Worm (Caenorhabditis elegans) whole organism, L2 larva: ENCODE measurements around the gene his-37.
A peak's percentile ranks its signal among the peaks of the same experiment; 100 is the strongest.

Source experiments
- C34F6.9 ChIP-seq: fragments of 150-350 bp; optimal IDR thresholded peaks from 2 replicates; lab custom pipeline; 2014; ENCODE audit warnings: missing biosample characterization, missing genetic modification characterization
- R02D3.7 ChIP-seq: fragments of 150-350 bp; optimal IDR thresholded peaks from 2 replicates; lab custom pipeline; 2014; ENCODE audit warnings: missing biosample characterization, missing genetic modification characterization
- ZK546.5 ChIP-seq: sonication (generic microtip); optimal IDR thresholded peaks from 2 replicates; lab custom pipeline; 2017; ENCODE audit warnings: missing biosample characterization, missing genetic modification characterization
- aly-2 ChIP-seq: fragments of 150-350 bp; optimal IDR thresholded peaks from 2 replicates; lab custom pipeline; 2014; ENCODE audit warnings: missing biosample characterization, missing genetic modification characterization
- ama-1 ChIP-seq: fragments of 150-350 bp; optimal IDR thresholded peaks from 2 replicates; lab custom pipeline; 2018; ENCODE audit warnings: inconsistent platforms
- blmp-1 ChIP-seq: sonication (generic microtip); optimal IDR thresholded peaks from 2 replicates; lab custom pipeline; 2017; ENCODE audit warnings: missing genetic modification characterization, mild to moderate bottlenecking, missing compliant biosample characterization, antibody characterized with exemption, moderate library complexity; ENCODE audit not compliant: insufficient read depth
- ceh-16 ChIP-seq: fragments of 150-350 bp; optimal IDR thresholded peaks from 2 replicates; lab custom pipeline; 2014; ENCODE audit warnings: missing biosample characterization, missing genetic modification characterization
- ceh-82 ChIP-seq: fragments of 150-350 bp; optimal IDR thresholded peaks from 2 replicates; lab custom pipeline; 2014; ENCODE audit warnings: missing biosample characterization, missing genetic modification characterization
- crh-2 ChIP-seq: sonication (generic microtip); optimal IDR thresholded peaks from 2 replicates; lab custom pipeline; 2017; ENCODE audit warnings: missing biosample characterization, missing genetic modification characterization
- dmd-4 ChIP-seq: sonication (generic microtip); optimal IDR thresholded peaks from 2 replicates; lab custom pipeline; 2017; ENCODE audit warnings: missing biosample characterization, missing genetic modification characterization
- egl-27 ChIP-seq: sonication (generic microtip); optimal IDR thresholded peaks from 3 replicates; lab custom pipeline; 2017; ENCODE audit warnings: missing biosample characterization, missing genetic modification reagents, missing genetic modification characterization
- elt-1 ChIP-seq: fragments of 150-350 bp; optimal IDR thresholded peaks from 2 replicates; lab custom pipeline; 2014; ENCODE audit warnings: missing biosample characterization, missing genetic modification characterization
- elt-3 ChIP-seq: sonication (generic microtip); optimal IDR thresholded peaks from 2 replicates; lab custom pipeline; 2017; ENCODE audit warnings: missing biosample characterization, missing genetic modification characterization
- fos-1 ChIP-seq: fragments of 150-350 bp; optimal IDR thresholded peaks from 2 replicates; lab custom pipeline; 2014; ENCODE audit warnings: missing biosample characterization, missing genetic modification characterization
- lin-11 ChIP-seq: fragments of 150-350 bp; sonication (generic microtip); optimal IDR thresholded peaks from 2 replicates; lab custom pipeline; 2014; ENCODE audit warnings: missing biosample characterization, missing genetic modification characterization, inconsistent platforms, mixed read lengths
- lin-13 ChIP-seq: fragments of 150-350 bp; optimal IDR thresholded peaks from 2 replicates; lab custom pipeline; 2014; ENCODE audit warnings: missing biosample characterization, missing genetic modification reagents, missing genetic modification characterization
- lin-39 ChIP-seq: fragments of 150-350 bp; optimal IDR thresholded peaks from 2 replicates; lab custom pipeline; 2014; ENCODE audit warnings: missing biosample characterization, missing genetic modification reagents, missing genetic modification characterization
- lsy-2 ChIP-seq, 2 experiments: fragments of 150-350 bp in 1 of 2; sonication (generic microtip) in 1 of 2; optimal IDR thresholded peaks; 2 replicates each; lab custom pipeline; 2014 to 2017; ENCODE audit warnings: missing biosample characterization in 2 of 2, missing genetic modification characterization in 2 of 2
- mab-5 ChIP-seq: fragments of 150-350 bp; optimal IDR thresholded peaks from 2 replicates; lab custom pipeline; 2014; ENCODE audit warnings: missing biosample characterization, missing genetic modification characterization
- mbf-1 ChIP-seq: sonication (generic microtip); optimal IDR thresholded peaks from 2 replicates; lab custom pipeline; 2017; ENCODE audit warnings: missing biosample characterization, missing genetic modification characterization
- mdl-1 ChIP-seq, 2 experiments: fragments of 150-350 bp in 1 of 2; sonication (generic microtip) in 1 of 2; optimal IDR thresholded peaks; 2 replicates each; lab custom pipeline; 2017; ENCODE audit warnings: missing biosample characterization in 2 of 2, missing genetic modification characterization in 2 of 2
- nhr-10 ChIP-seq: sonication (generic microtip); optimal IDR thresholded peaks from 2 replicates; lab custom pipeline; 2017; ENCODE audit warnings: missing biosample characterization, missing genetic modification characterization
- nhr-11 ChIP-seq: fragments of 150-350 bp; optimal IDR thresholded peaks from 2 replicates; lab custom pipeline; 2014; ENCODE audit warnings: missing biosample characterization, missing genetic modification characterization
- nhr-129 ChIP-seq: fragments of 150-350 bp; optimal IDR thresholded peaks from 2 replicates; lab custom pipeline; 2014; ENCODE audit warnings: missing biosample characterization, missing genetic modification characterization
- nhr-21 ChIP-seq: fragments of 150-350 bp; optimal IDR thresholded peaks from 2 replicates; lab custom pipeline; 2014; ENCODE audit warnings: missing biosample characterization, missing genetic modification characterization
- nhr-23 ChIP-seq: fragments of 150-350 bp; optimal IDR thresholded peaks from 2 replicates; lab custom pipeline; 2014; ENCODE audit warnings: missing biosample characterization, missing genetic modification reagents, missing genetic modification characterization
- nhr-237 ChIP-seq: fragments of 150-350 bp; optimal IDR thresholded peaks from 2 replicates; lab custom pipeline; 2014; ENCODE audit warnings: missing biosample characterization, missing genetic modification characterization
- nhr-25 ChIP-seq: fragments of 150-350 bp; sonication (generic microtip); optimal IDR thresholded peaks from 3 replicates; lab custom pipeline; 2014; ENCODE audit warnings: missing biosample characterization, missing genetic modification characterization
- nhr-77 ChIP-seq: fragments of 150-350 bp; optimal IDR thresholded peaks from 2 replicates; lab custom pipeline; 2014; ENCODE audit warnings: missing biosample characterization, missing genetic modification characterization
- sem-4 ChIP-seq: fragments of 150-350 bp; optimal IDR thresholded peaks from 2 replicates; lab custom pipeline; 2014; ENCODE audit warnings: missing biosample characterization, missing genetic modification reagents, missing genetic modification characterization
- skn-1 ChIP-seq: sonication (generic microtip); optimal IDR thresholded peaks from 2 replicates; lab custom pipeline; 2017; ENCODE audit warnings: missing biosample characterization, missing genetic modification characterization
- sma-9 ChIP-seq, 2 experiments: fragments of 150-350 bp in 1 of 2; sonication (generic microtip) in 1 of 2; optimal IDR thresholded peaks; 2 replicates each; lab custom pipeline; 2014 to 2016; ENCODE audit warnings: missing genetic modification characterization in 2 of 2, mild to moderate bottlenecking in 1 of 2, missing biosample characterization in 1 of 2, missing compliant biosample characterization in 1 of 2, missing genetic modification reagents in 1 of 2, moderate library complexity in 1 of 2
- unc-39 ChIP-seq: fragments of 150-350 bp; optimal IDR thresholded peaks from 2 replicates; lab custom pipeline; 2014; ENCODE audit warnings: missing biosample characterization, missing genetic modification characterization
- unc-55 ChIP-seq: fragments of 150-350 bp; sonication (generic microtip); optimal IDR thresholded peaks from 3 replicates; lab custom pipeline; 2014; ENCODE audit warnings: missing biosample characterization, missing genetic modification reagents, missing genetic modification characterization
- unc-62 ChIP-seq: fragments of 150-350 bp; optimal IDR thresholded peaks from 2 replicates; lab custom pipeline; 2014; ENCODE audit warnings: missing biosample characterization, missing genetic modification reagents, missing genetic modification characterization
- zag-1 ChIP-seq: fragments of 150-350 bp; optimal IDR thresholded peaks from 2 replicates; lab custom pipeline; 2014; ENCODE audit warnings: missing biosample characterization, missing genetic modification characterization
- ztf-1 ChIP-seq: fragments of 200-800 bp; sonication (Bioruptor generic); conservative IDR thresholded peaks from 2 replicates; pipeline ENCODE4 v1.3.6; 2022; ENCODE audit warnings: missing genetic modification characterization, missing compliant biosample characterization
- ztf-11 ChIP-seq: sonication (generic microtip); optimal IDR thresholded peaks from 2 replicates; lab custom pipeline; 2017; ENCODE audit warnings: missing biosample characterization, missing genetic modification characterization
- ztf-4 ChIP-seq: fragments of 150-350 bp; optimal IDR thresholded peaks from 2 replicates; lab custom pipeline; 2014; ENCODE audit warnings: missing biosample characterization, missing genetic modification characterization

The his-37 gene

DNA sequence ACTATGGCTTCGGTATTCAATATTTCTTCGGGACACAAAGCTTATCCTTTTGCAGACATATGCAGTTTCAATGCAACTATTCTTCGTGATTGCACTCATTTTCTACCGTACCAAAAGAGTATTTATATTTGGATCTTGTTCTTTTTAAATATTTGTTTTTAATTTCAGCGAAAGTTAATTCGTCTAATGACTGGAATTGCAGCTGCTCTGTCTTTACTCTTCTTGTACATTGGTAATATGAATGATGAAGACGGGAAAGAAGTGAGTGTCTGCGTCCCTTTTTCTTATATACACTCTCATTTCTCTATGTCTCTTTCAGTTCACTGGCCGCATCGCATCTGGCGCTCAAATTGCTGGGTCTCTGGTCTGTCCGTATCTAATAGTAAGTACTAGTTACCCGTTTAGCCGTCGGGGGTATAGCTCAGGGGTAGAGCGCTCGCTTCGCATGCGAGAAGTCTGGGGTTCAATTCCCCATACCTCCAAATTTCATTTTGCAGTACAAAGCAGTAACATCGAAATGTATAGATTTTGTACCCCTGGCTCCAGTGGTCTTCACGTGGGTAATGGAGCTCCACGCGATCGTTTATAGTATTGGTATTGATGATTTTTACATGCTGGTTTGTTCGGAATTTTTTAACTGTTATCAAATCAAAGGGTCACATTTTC, 43.6 kb upstream of the his-37 start (continued):
- no peak for TF ChIP-seq mab-5 (tag; lab: Kevin White, UChicago)
- TF ChIP-seq mdl-1 (tag; optimal IDR thresholded peaks at IDR 0.05; lab: Kevin White, UChicago), result no peak
- TF ChIP-seq, all 48 proteins: peak for 20

DNA sequence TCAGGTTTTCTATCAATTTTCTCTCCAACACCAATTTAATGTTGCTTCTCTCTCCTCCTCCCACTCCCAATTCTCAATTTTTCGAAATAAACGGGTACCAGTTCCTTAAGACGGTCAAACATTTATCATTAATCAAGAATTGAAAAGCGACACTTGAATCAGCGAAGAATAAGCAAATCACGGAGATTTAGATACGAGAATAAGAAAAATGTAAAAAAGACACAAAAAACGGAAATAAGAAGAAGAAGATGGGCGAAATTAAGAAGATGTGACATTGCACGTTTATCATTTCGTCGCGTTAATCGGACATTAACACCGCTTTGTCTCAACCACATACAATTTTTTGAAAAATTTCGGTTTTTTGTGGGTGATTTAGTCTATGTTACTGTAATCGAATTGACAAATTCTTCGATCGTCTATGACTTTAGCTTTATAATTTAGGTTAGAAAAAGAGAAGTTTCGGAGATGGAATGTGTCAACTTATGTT, 42.4 kb upstream of the his-37 start, which contains the start of gene haao-1:
haao-1 (plus strand) TSS at position 437 of the 487 bp plus-strand sequence.
- TF ChIP-seq nhr-23 (no peak), sma-9 (GFP tag; optimal IDR thresholded peaks at IDR 0.05; lab: Kevin White, UChicago) (no peak), sma-9 (tag; optimal IDR thresholded peaks at IDR 0.05; lab: Kevin White, UChicago) (no peak), fos-1 (tag; lab: Kevin White, UChicago) (no peak), lsy-2 (tag; optimal IDR thresholded peaks at IDR 0.05; lab: Kevin White, UChicago) (no peak), unc-55 (GFP tag; lab: Kevin White, UChicago) (no peak), elt-1 (tag; lab: Kevin White, UChicago) (no peak), ztf-11 (tag; lab: Kevin White, UChicago) (no peak), egl-27 (tag; lab: Kevin White, UChicago) (no peak), lin-11 (tag; lab: Kevin White, UChicago) (no peak), sem-4 (tag; lab: Kevin White, UChicago) (no peak), nhr-21 (tag; lab: Kevin White, UChicago) (no peak), blmp-1 (tag; lab: Kevin White, UChicago) (no peak), C34F6.9 (no peak), ceh-16 (tag; lab: Kevin White, UChicago) (no peak)

DNA sequence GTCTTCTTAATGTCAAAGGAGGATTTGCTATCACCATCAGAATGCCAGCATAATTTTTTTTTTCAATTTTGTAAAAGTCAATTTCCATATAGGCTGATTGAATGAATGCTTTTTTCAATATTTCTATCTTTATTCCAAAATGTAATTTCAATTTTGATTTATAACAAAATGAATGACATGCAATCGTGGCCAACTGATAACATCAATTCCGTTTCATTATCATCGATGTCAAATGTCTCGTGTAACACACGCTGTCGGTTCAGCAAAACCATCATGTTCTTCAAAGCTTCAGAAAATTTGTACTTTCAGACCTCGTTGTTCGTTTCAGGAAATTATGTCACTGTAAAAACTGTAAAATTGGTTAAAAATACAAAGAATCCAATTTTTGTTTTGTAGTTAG, 40.0 kb upstream of the his-37 start:
- TF ChIP-seq ceh-16 (tag; lab: Kevin White, UChicago), result no peak
- TF ChIP-seq mdl-1 (tag; optimal IDR thresholded peaks at IDR 0.05; lab: Kevin White, UChicago), result peak in 1 of 2 experiments; percentile 13
- no peak for TF ChIP-seq elt-3 (tag; lab: Kevin White, UChicago)
- TF ChIP-seq fos-1 (tag; lab: Kevin White, UChicago), result peak; percentile 78
- TF ChIP-seq sma-9 (GFP tag; optimal IDR thresholded peaks at IDR 0.05; lab: Kevin White, UChicago), result peak; percentile 30
- no peak for TF ChIP-seq sma-9 (tag; optimal IDR thresholded peaks at IDR 0.05; lab: Kevin White, UChicago)
- TF ChIP-seq nhr-11, result no peak
- peak; percentile 10 for TF ChIP-seq crh-2
- TF ChIP-seq blmp-1 (tag; lab: Kevin White, UChicago), result no peak

DNA sequence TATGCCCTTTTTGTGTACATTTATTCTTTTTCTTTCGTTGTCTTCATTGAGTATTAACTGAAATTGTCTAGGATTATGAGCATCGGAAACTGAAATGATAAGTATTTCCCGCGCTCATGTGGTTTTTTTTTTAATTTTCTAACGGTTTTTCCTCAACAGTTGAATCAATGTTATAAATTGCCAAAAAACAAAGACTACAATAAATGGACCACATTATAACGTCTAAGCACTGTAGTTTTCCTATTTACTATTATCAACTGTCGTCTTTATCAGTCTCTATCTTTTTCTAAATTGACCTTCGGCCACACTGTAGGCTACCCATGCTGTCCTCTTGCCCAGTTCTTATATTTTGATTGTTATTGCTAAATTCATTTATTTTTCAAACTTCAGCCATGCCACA, 39.2 kb upstream of the his-37 start, which contains the start of gene acs-14:
acs-14 (plus strand) TSS at position 391 of the 400 bp plus-strand sequence.
- TF ChIP-seq skn-1 (tag; lab: Kevin White, UChicago), result no peak
- peak; percentile 17 for TF ChIP-seq fos-1 (tag; lab: Kevin White, UChicago)
- no peak for TF ChIP-seq mdl-1 (tag; optimal IDR thresholded peaks at IDR 0.05; lab: Kevin White, UChicago)

DNA sequence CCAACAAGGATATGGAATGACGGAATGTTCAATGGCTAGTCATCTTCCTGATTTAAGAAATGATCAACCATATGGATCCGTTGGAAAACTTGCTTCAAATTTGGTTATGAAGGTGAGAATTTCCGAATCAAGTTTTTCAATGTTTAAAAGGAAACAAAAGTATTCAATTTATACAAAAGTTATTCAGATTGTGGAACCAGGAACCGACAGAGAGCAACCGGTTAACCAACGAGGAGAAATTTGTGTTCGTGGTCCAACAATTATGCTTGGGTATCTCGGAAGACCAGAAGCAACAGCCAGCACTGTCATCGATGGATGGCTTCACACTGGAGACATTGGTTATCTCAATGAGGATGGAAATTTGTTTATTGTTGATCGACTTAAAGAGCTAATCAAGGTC, 37.3 kb upstream of the his-37 start:
- TF ChIP-seq mbf-1 (tag; lab: Kevin White, UChicago), result no peak
- TF ChIP-seq elt-3 (tag; lab: Kevin White, UChicago), result no peak
- no peak for TF ChIP-seq lin-39 (tag; lab: Kevin White, UChicago)
- no peak for TF ChIP-seq R02D3.7 (tag; lab: Kevin White, UChicago)
- no peak for TF ChIP-seq ama-1 (lab: Kevin White, UChicago)
- no peak for TF ChIP-seq lin-11 (tag; lab: Kevin White, UChicago)
- no peak for TF ChIP-seq nhr-129 (tag; lab: Kevin White, UChicago)
- no peak for TF ChIP-seq ZK546.5
- TF ChIP-seq mab-5 (tag; lab: Kevin White, UChicago), result no peak
- no peak for TF ChIP-seq aly-2 (tag; lab: Kevin White, UChicago)
- TF ChIP-seq unc-62, result no peak
- TF ChIP-seq dmd-4, result no peak
- no peak for TF ChIP-seq nhr-25
- TF ChIP-seq, all 48 proteins: peak for 0

DNA sequence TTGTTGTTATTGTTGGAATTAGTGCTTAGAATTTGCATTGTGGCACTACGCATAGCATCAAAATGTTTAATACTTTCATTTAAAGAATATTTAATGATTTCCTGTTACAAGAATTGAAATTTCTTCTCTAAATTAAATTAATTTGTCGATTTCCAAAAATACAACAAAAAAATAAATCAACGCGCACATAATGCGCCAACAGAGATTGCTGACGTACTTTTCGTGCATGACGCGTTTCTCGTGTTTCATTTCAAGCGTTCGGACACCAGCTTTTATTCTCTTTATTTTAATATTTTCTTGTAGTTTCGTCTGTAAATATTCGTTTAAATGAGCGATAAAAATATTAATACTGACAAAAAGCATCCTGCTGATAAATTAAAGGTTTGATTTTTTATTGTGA, 33.3 kb upstream of the his-37 start, which contains the start of gene eif-2Bdelta:
eif-2Bdelta (plus strand) TSS at position 235 of the 400 bp plus-strand sequence.
- TF ChIP-seq lin-11 (tag; lab: Kevin White, UChicago) (no peak), nhr-10 (tag; lab: Kevin White, UChicago) (no peak), elt-3 (tag; lab: Kevin White, UChicago) (no peak), ztf-1 (no peak), lsy-2 (tag; optimal IDR thresholded peaks at IDR 0.05; lab: Kevin White, UChicago) (peak; percentile 68 to 80), nhr-23 (no peak), nhr-77 (tag; lab: Kevin White, UChicago) (no peak), ZK546.5 (no peak), ama-1 (lab: Kevin White, UChicago) (no peak), nhr-21 (tag; lab: Kevin White, UChicago) (no peak), fos-1 (tag; lab: Kevin White, UChicago) (no peak), mab-5 (tag; lab: Kevin White, UChicago) (peak; percentile 58), unc-39 (tag; lab: Kevin White, UChicago) (no peak), dmd-4 (no peak), ztf-4 (tag; lab: Kevin White, UChicago) (no peak), ceh-82 (tag; lab: Kevin White, UChicago) (no peak), blmp-1 (tag; lab: Kevin White, UChicago) (no peak), elt-1 (tag; lab: Kevin White, UChicago) (no peak), lin-13 (GFP tag; lab: Kevin White, UChicago) (no peak), zag-1 (tag; lab: Kevin White, UChicago) (no peak), egl-27 (tag; lab: Kevin White, UChicago) (no peak), sem-4 (tag; lab: Kevin White, UChicago) (no peak), nhr-237 (tag; lab: Kevin White, UChicago) (no peak)
